Worm (Caenorhabditis elegans) whole organism, L4 larva: Measurements from ENCODE around the gene C18F10.2.

ENCODE experiments used
- F10B5.3 ChIP-seq: sonication (generic microtip); optimal IDR thresholded peaks from 2 replicates; lab custom pipeline; 2016; ENCODE audit warnings: mild to moderate bottlenecking, missing genetic modification characterization, missing compliant biosample characterization
- T26A8.4 ChIP-seq: fragments of 200-800 bp; sonication (Bioruptor generic); IDR thresholded peaks from 2 replicates; pipeline ENCODE4 v1.3.6; 2022; ENCODE audit warnings: missing genetic modification characterization, missing compliant biosample characterization
- aha-1 ChIP-seq: fragments of 150-350 bp; peaks from one replicate; lab custom pipeline; 2014; ENCODE audit warnings: missing biosample characterization, missing genetic modification characterization
- ama-1 ChIP-seq: fragments of 150-350 bp; optimal IDR thresholded peaks from 2 replicates; lab custom pipeline; 2014; ENCODE audit warnings: inconsistent platforms, mixed read lengths
- ceh-20 ChIP-seq: fragments of 200-800 bp; sonication (Bioruptor generic); IDR thresholded peaks from 2 replicates; pipeline ENCODE4 v1.3.6; 2022; ENCODE audit warnings: missing genetic modification reagents, missing genetic modification characterization, missing compliant biosample characterization
- ceh-44 ChIP-seq: fragments of 200-800 bp; sonication (Bioruptor generic); IDR thresholded peaks from 2 replicates; pipeline ENCODE4 v1.3.6; 2022; ENCODE audit warnings: missing genetic modification reagents, missing genetic modification characterization, missing compliant biosample characterization
- ceh-62 ChIP-seq: sonication (generic microtip); optimal IDR thresholded peaks from 2 replicates; lab custom pipeline; 2017; ENCODE audit warnings: missing biosample characterization, missing genetic modification characterization
- ces-1 ChIP-seq: fragments of 150-350 bp; sonication (generic microtip); optimal IDR thresholded peaks from 4 replicates; lab custom pipeline; 2014; ENCODE audit warnings: missing biosample characterization, missing genetic modification reagents, missing genetic modification characterization
- dmd-9 ChIP-seq: fragments of 200-800 bp; sonication (Bioruptor generic); IDR thresholded peaks from 2 replicates; pipeline ENCODE4 v1.3.6; 2022; ENCODE audit warnings: missing genetic modification reagents, missing genetic modification characterization, missing compliant biosample characterization
- duxl-1 ChIP-seq: sonication (generic microtip); optimal IDR thresholded peaks from 2 replicates; lab custom pipeline; 2016; ENCODE audit warnings: mild to moderate bottlenecking, missing genetic modification characterization, moderate library complexity, missing compliant biosample characterization; ENCODE audit not compliant: poor library complexity
- fkh-10 ChIP-seq: fragments of 150-350 bp; optimal IDR thresholded peaks from 2 replicates; lab custom pipeline; 2014; ENCODE audit warnings: missing biosample characterization, missing genetic modification reagents, missing genetic modification characterization
- gei-8 ChIP-seq: fragments of 200-800 bp; sonication (Bioruptor generic); optimal IDR thresholded peaks from 2 replicates; lab custom pipeline; 2018; ENCODE audit warnings: mild to moderate bottlenecking, missing genetic modification characterization, missing compliant biosample characterization
- hlh-30 ChIP-seq: sonication (generic microtip); optimal IDR thresholded peaks from 2 replicates; lab custom pipeline; 2017; ENCODE audit warnings: antibody characterized with exemption, mild to moderate bottlenecking, missing genetic modification characterization, missing compliant biosample characterization; ENCODE audit not compliant: insufficient read depth
- lin-13 ChIP-seq: fragments of 150-350 bp; optimal IDR thresholded peaks from 2 replicates; lab custom pipeline; 2014; ENCODE audit warnings: missing biosample characterization, missing genetic modification reagents, missing genetic modification characterization
- lin-38 ChIP-seq: fragments of 200-800 bp; sonication (Bioruptor generic); IDR thresholded peaks from 2 replicates; pipeline ENCODE4 v1.3.6; 2022; ENCODE audit warnings: missing genetic modification reagents, missing genetic modification characterization, missing compliant biosample characterization
- mdt-29 ChIP-seq: fragments of 200-800 bp; sonication (Bioruptor generic); IDR thresholded peaks from 2 replicates; pipeline ENCODE4 v1.3.6; 2022; ENCODE audit warnings: missing genetic modification reagents, missing genetic modification characterization, missing compliant biosample characterization
- mes-2 ChIP-seq: sonication (generic microtip); optimal IDR thresholded peaks from 2 replicates; lab custom pipeline; 2016; ENCODE audit warnings: missing genotype, mild to moderate bottlenecking, missing genetic modification characterization, missing compliant biosample characterization; ENCODE audit not compliant: poor library complexity, severe bottlenecking
- nhr-111 ChIP-seq: fragments of 200-800 bp; sonication (Bioruptor generic); optimal IDR thresholded peaks from 2 replicates; lab custom pipeline; 2018; ENCODE audit warnings: mild to moderate bottlenecking, missing genetic modification characterization, missing compliant biosample characterization
- nhr-25 ChIP-seq: sonication (generic microtip); optimal IDR thresholded peaks from 2 replicates; lab custom pipeline; 2017; ENCODE audit warnings: missing genetic modification characterization, mild to moderate bottlenecking, missing compliant biosample characterization, antibody characterized with exemption, moderate library complexity, borderline replicate concordance; ENCODE audit not compliant: insufficient read depth
- nhr-6 ChIP-seq: fragments of 150-350 bp; optimal IDR thresholded peaks from 2 replicates; lab custom pipeline; 2014; ENCODE audit warnings: missing biosample characterization, missing genetic modification characterization
- nhr-76 ChIP-seq: fragments of 150-350 bp; optimal IDR thresholded peaks from 2 replicates; lab custom pipeline; 2014; ENCODE audit warnings: missing biosample characterization, missing genetic modification characterization
- nhr-77 ChIP-seq: fragments of 150-350 bp; optimal IDR thresholded peaks from 2 replicates; lab custom pipeline; 2014; ENCODE audit warnings: missing biosample characterization, missing genetic modification characterization
- php-3 ChIP-seq: fragments of 200-800 bp; sonication (Bioruptor generic); IDR thresholded peaks from 2 replicates; pipeline ENCODE4 v1.3.6; 2022; ENCODE audit warnings: missing genetic modification reagents, missing genetic modification characterization, missing compliant biosample characterization
- pqm-1 ChIP-seq: sonication (generic microtip); optimal IDR thresholded peaks from 2 replicates; lab custom pipeline; 2017; ENCODE audit warnings: missing biosample characterization, missing genetic modification characterization
- saeg-2 ChIP-seq: fragments of 200-800 bp; sonication (Bioruptor generic); IDR thresholded peaks from 2 replicates; pipeline ENCODE4 v1.3.6; 2022; ENCODE audit warnings: missing genetic modification reagents, missing genetic modification characterization, missing compliant biosample characterization
- snpc-4 ChIP-seq: fragments of 150-350 bp; optimal IDR thresholded peaks from 2 replicates; lab custom pipeline; 2014; ENCODE audit warnings: missing biosample characterization, missing genetic modification characterization
- spr-1 ChIP-seq: sonication (generic microtip); optimal IDR thresholded peaks from 2 replicates; lab custom pipeline; 2016; ENCODE audit warnings: mild to moderate bottlenecking, missing genetic modification characterization, missing compliant biosample characterization
- spr-3 ChIP-seq: fragments of 200-800 bp; sonication (Bioruptor generic); optimal IDR thresholded peaks from 2 replicates; lab custom pipeline; 2018; ENCODE audit warnings: mild to moderate bottlenecking, missing genetic modification characterization, missing compliant biosample characterization
- tra-1 ChIP-seq: fragments of 200-800 bp; sonication (Bioruptor generic); IDR thresholded peaks from 2 replicates; pipeline ENCODE4 v1.3.6; 2022; ENCODE audit warnings: missing genetic modification reagents, missing genetic modification characterization, missing compliant biosample characterization
- unc-62 ChIP-seq, 3 experiments: fragments of 150-350 bp in 1 of 3; sonication (generic microtip); optimal IDR thresholded peaks in 2 of 3; peaks in 1 of 3; 1 replicate in 1 of 3; 2 replicates in 2 of 3; lab custom pipeline; 2014 to 2017; ENCODE audit warnings: missing biosample characterization in 3 of 3, missing genetic modification characterization in 3 of 3, missing genetic modification reagents in 3 of 3, missing genotype in 1 of 3
- vab-7 ChIP-seq: fragments of 200-800 bp; sonication (Bioruptor generic); IDR thresholded peaks from 2 replicates; pipeline ENCODE4 v1.3.6; 2022; ENCODE audit warnings: missing genetic modification reagents, missing genetic modification characterization, missing compliant biosample characterization
- zip-2 ChIP-seq: fragments of 150-350 bp; optimal IDR thresholded peaks from 2 replicates; lab custom pipeline; 2014; ENCODE audit warnings: missing biosample characterization, missing genetic modification characterization

Gene C18F10.2

ce11 chrIII:6290469-6291182 lies 17.7 kb downstream of the C18F10.2 start:
- TF ChIP-seq php-3 (GFP tag; lab: Robert Waterston, UW): peak; percentile 41; the same call in 1 of the 2 replicates
- TF ChIP-seq mdt-29 (GFP tag; lab: Robert Waterston, UW): no peak
- peak; percentile 38; the same call in 1 of the 2 replicates for TF ChIP-seq ceh-20 (GFP tag; lab: Robert Waterston, UW)
- TF ChIP-seq saeg-2 (GFP tag; lab: Robert Waterston, UW): no peak
- peak; percentile 5 for TF ChIP-seq nhr-77 (tag; lab: Kevin White, UChicago)
- TF ChIP-seq lin-13 (GFP tag; lab: Kevin White, UChicago): no peak
- TF ChIP-seq mes-2 (tag; lab: Kevin White, UChicago): no peak
- no peak for TF ChIP-seq snpc-4 (tag; lab: Kevin White, UChicago)
- TF ChIP-seq pqm-1 (tag; lab: Kevin White, UChicago): peak; percentile 1
- TF ChIP-seq ceh-62 (tag; lab: Kevin White, UChicago): no peak
- no peak for TF ChIP-seq nhr-111 (GFP tag; lab: Kevin White, UChicago)
- no peak for TF ChIP-seq dmd-9
- TF ChIP-seq nhr-25: no peak
- no peak for TF ChIP-seq fkh-10 (GFP tag; lab: Kevin White, UChicago)
- TF ChIP-seq spr-1 (tag; lab: Kevin White, UChicago): no peak
- no peak for TF ChIP-seq F10B5.3 (tag; lab: Kevin White, UChicago)
- no peak for TF ChIP-seq duxl-1
- no peak for TF ChIP-seq spr-3 (GFP tag; lab: Kevin White, UChicago)
- TF ChIP-seq vab-7 (GFP tag; lab: Robert Waterston, UW): no peak
- TF ChIP-seq zip-2 (tag; lab: Kevin White, UChicago): no peak

- peak in 1 of 2 experiments; percentile 97 for TF ChIP-seq unc-62 (GFP tag; optimal IDR thresholded peaks at IDR 0.05 in 1 of 2; lab: Kevin White, UChicago)
- TF ChIP-seq unc-62 (tag; optimal IDR thresholded peaks at IDR 0.05; lab: Kevin White, UChicago): no peak
- no peak for TF ChIP-seq lin-38 (GFP tag; lab: Robert Waterston, UW)
- no peak for TF ChIP-seq tra-1 (GFP tag; lab: Robert Waterston, UW)
- no peak for TF ChIP-seq nhr-76 (tag; lab: Kevin White, UChicago)
- TF ChIP-seq ceh-20 (GFP tag; lab: Robert Waterston, UW): 0 out of 2 replicates have a peak, but pooled peaks have one; percentile 15
- TF ChIP-seq, all 104 proteins: peak for 2
These were observed 23.2 kb downstream of the C18F10.2 start, which contains the start of gene F47D12.7 for ce11 chrIII:6295972-6296700. F47D12.7 (minus strand) TSS chrIII:6296022.

- TF ChIP-seq fkh-10 (GFP tag; lab: Kevin White, UChicago) (peak; percentile 20), T26A8.4 (GFP tag; lab: Robert Waterston, UW) (no peak), unc-62 (GFP tag; optimal IDR thresholded peaks at IDR 0.05 in 1 of 2; lab: Kevin White, UChicago) (peak in 1 of 2 experiments; percentile 91), unc-62 (tag; optimal IDR thresholded peaks at IDR 0.05; lab: Kevin White, UChicago) (no peak)
These were observed 24.6 kb downstream of the C18F10.2 start for ce11 chrIII:6297599-6297998.

ce11 chrIII:6298131-6298530 lies 25.2 kb downstream of the C18F10.2 start, which contains the start of gene F47D12.3:
F47D12.3 (plus strand) TSS chrIII:6298461.
- peak in 1 of 2 experiments; percentile 97 for TF ChIP-seq unc-62 (GFP tag; optimal IDR thresholded peaks at IDR 0.05 in 1 of 2; lab: Kevin White, UChicago)
- no peak for TF ChIP-seq unc-62 (tag; optimal IDR thresholded peaks at IDR 0.05; lab: Kevin White, UChicago)
- peak; percentile 18; the same call in 1 of the 2 replicates for TF ChIP-seq ceh-20 (GFP tag; lab: Robert Waterston, UW)
- no peak for TF ChIP-seq nhr-6 (tag; lab: Kevin White, UChicago)

- TF ChIP-seq gei-8 (no peak), vab-7 (GFP tag; lab: Robert Waterston, UW) (no peak), ama-1 (lab: Kevin White, UChicago) (peak; percentile 5), ces-1 (GFP tag; lab: Kevin White, UChicago) (no peak), aha-1 (tag; lab: Kevin White, UChicago) (peak; percentile 98), ceh-44 (no peak), hlh-30 (tag; lab: Kevin White, UChicago) (no peak), nhr-25 (no peak)
These were observed 27.3 kb downstream of the C18F10.2 start for ce11 chrIII:6300297-6300696.
